Fruit fly (Drosophila melanogaster): ENCODE data around the gene RecQ5.

RecQ5 gene

dm6 chr3L:14631964-14632758 lies at the start of gene RecQ5, which contains the start of gene dlp:
RecQ5 (minus strand) TSS chr3L:14632077.
dlp (plus strand) TSS chr3L:14632601.
- TF ChIP-seq Hnf4 (GFP tag; optimal IDR thresholded peaks at IDR 0.05), result peak; percentile 80
- no peak for TF ChIP-seq lola (GFP tag; optimal IDR thresholded peaks at IDR 0.05)
- peak; percentile 80 for TF ChIP-seq rgr (GFP tag; optimal IDR thresholded peaks at IDR 0.05)
- peak; percentile 60 for TF ChIP-seq br (GFP tag; optimal IDR thresholded peaks at IDR 0.05)
- TF ChIP-seq Dif (GFP tag; optimal IDR thresholded peaks at IDR 0.05; ENCODE audit: partially characterized antibody), result peak; percentile 67
- peak; percentile 67 for TF ChIP-seq fru (GFP tag; optimal IDR thresholded peaks at IDR 0.05)
- peak; percentile 48 for TF ChIP-seq CG9705 (GFP tag; optimal IDR thresholded peaks at IDR 0.05)
- TF ChIP-seq dl (GFP tag; optimal IDR thresholded peaks at IDR 0.05; ENCODE audit: insufficient read depth in 1 of 2, partially characterized antibody in 2 of 2), result peak in 1 of 2 experiments; percentile 8
- TF ChIP-seq Jra (GFP tag; optimal IDR thresholded peaks at IDR 0.05), result peak; percentile 75
- TF ChIP-seq Abd-B (GFP tag; optimal IDR thresholded peaks at IDR 0.05), result no peak
- TF ChIP-seq Myc (optimal IDR thresholded peaks at IDR 0.05), result no peak
- peak; percentile 76 for TF ChIP-seq psq (GFP tag; optimal IDR thresholded peaks at IDR 0.05)
- TF ChIP-seq OdsH (GFP tag; optimal IDR thresholded peaks at IDR 0.05), result peak; percentile 62
- peak; percentile 48 for TF ChIP-seq sv (GFP tag; optimal IDR thresholded peaks at IDR 0.05)
- TF ChIP-seq Vsx2 (GFP tag; optimal IDR thresholded peaks at IDR 0.05; ENCODE audit: partially characterized antibody), result no peak
- peak; percentile 61 for TF ChIP-seq h (GFP tag; optimal IDR thresholded peaks at IDR 0.05)
- TF ChIP-seq Sp1 (GFP tag; optimal IDR thresholded peaks at IDR 0.05), result peak; percentile 72
- peak; percentile 12 for TF ChIP-seq Rel (GFP tag; optimal IDR thresholded peaks at IDR 0.05)
- peak; percentile 27 for TF ChIP-seq Rel (tag; optimal IDR thresholded peaks at IDR 0.05)
- TF ChIP-seq foxo (GFP tag; optimal IDR thresholded peaks at IDR 0.05), result peak in 1 of 2 experiments; percentile 85
- TF ChIP-seq tai (GFP tag; optimal IDR thresholded peaks at IDR 0.05), result peak; percentile 79
- TF ChIP-seq HLH106 (tag; optimal IDR thresholded peaks at IDR 0.05), result peak; percentile 56
- TF ChIP-seq GATAd (GFP tag; optimal IDR thresholded peaks at IDR 0.05), result peak; percentile 61
- TF ChIP-seq Dfd (GFP tag; optimal IDR thresholded peaks at IDR 0.05), result no peak
- TF ChIP-seq N (GFP tag; optimal IDR thresholded peaks at IDR 0.05), result no peak
- TF ChIP-seq ey (GFP tag; optimal IDR thresholded peaks at IDR 0.05), result peak; percentile 59
- no peak for TF ChIP-seq sage (GFP tag; optimal IDR thresholded peaks at IDR 0.05)
- TF ChIP-seq dsf (GFP tag; optimal IDR thresholded peaks at IDR 0.05; ENCODE audit: borderline replicate concordance), result peak; percentile 39
- no peak for TF ChIP-seq CrebA (GFP tag; optimal IDR thresholded peaks at IDR 0.05; ENCODE audit: borderline replicate concordance)
- TF ChIP-seq jim (GFP tag; optimal IDR thresholded peaks at IDR 0.05), result peak; percentile 20
- peak; percentile 95 for TF ChIP-seq Hr83 (GFP tag; optimal IDR thresholded peaks at IDR 0.05; ENCODE audit: poor library complexity, severe bottlenecking)
- no peak for TF ChIP-seq Hr78 (GFP tag; optimal IDR thresholded peaks at IDR 0.05)
- TF ChIP-seq brk (GFP tag; optimal IDR thresholded peaks at IDR 0.05), result peak; percentile 77
- TF ChIP-seq woc (GFP tag; optimal IDR thresholded peaks at IDR 0.05), result peak; percentile 87

dm6 chr3L:14681504-14681903 lies 49.6 kb upstream of the RecQ5 start:
- TF ChIP-seq Dfd (GFP tag; optimal IDR thresholded peaks at IDR 0.05) (no peak), usp (GFP tag; optimal IDR thresholded peaks at IDR 0.05) (no peak), HLH106 (tag; optimal IDR thresholded peaks at IDR 0.05) (no peak), Jra (GFP tag; optimal IDR thresholded peaks at IDR 0.05) (no peak), CrebA (GFP tag; optimal IDR thresholded peaks at IDR 0.05; ENCODE audit: borderline replicate concordance) (no peak), pan (optimal IDR thresholded peaks at IDR 0.05) (no peak), Abd-B (GFP tag; optimal IDR thresholded peaks at IDR 0.05) (no peak), OdsH (GFP tag; optimal IDR thresholded peaks at IDR 0.05) (no peak), brk (GFP tag; optimal IDR thresholded peaks at IDR 0.05) (no peak), CG9705 (GFP tag; optimal IDR thresholded peaks at IDR 0.05) (no peak), rgr (GFP tag; optimal IDR thresholded peaks at IDR 0.05) (no peak), foxo (GFP tag; optimal IDR thresholded peaks at IDR 0.05) (no peak), br (GFP tag; optimal IDR thresholded peaks at IDR 0.05) (no peak), Mio (GFP tag; optimal IDR thresholded peaks at IDR 0.05) (no peak)

Measured in whole organism, wandering third instar larva.